Worm (Caenorhabditis elegans): ENCODE measurements around the gene Y39A1A.22.

Gene Y39A1A.22

DNA sequence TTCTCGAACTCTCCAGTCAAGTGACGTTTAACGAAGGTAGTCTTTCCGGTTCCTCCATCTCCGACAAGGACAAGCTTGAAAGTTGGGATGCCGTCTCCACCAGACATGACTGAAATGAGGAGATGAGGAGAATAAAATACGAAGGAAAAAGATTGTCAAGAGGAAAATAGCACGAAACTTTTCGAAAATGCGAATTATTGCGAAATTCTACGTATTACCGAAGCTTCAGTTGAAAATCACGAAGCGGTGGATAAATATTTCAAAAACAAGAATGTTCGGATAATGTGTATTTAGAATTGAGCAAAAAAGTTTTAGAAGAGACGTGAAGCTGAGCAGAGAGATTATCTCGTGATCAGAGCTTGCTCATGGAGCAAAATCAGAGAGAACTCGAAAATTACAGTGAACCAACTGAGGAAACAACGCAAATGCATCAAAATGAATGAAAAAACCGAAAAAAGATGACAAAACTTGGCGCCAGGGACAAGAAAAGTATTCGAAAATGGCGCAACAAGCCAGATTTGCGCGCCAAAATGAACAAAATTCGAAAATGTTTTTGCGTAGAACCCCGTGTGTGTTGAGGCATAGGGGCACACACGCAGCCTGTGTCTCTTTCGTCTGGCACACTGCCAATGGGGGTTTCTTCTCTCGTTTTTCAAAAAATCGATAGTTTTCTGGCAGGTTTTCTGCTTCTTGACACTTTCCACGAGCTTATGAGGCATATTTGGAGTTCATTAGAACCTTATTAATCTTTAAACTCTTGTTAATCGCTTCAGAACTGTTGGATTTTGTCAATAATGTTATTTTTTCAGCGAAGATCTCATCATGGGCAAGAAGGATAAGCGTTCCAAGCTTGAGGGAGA lies 41.0 kb upstream of the Y39A1A.22 start, which contains the start of the genes ran-1 and dkc-1 (continued):
- no peak for TF ChIP-seq Y53F4B.3 (GFP tag; IDR thresholded peaks at IDR 0.05)
- no peak for TF ChIP-seq ceh-40 (GFP tag; IDR thresholded peaks at IDR 0.05)

DNA sequence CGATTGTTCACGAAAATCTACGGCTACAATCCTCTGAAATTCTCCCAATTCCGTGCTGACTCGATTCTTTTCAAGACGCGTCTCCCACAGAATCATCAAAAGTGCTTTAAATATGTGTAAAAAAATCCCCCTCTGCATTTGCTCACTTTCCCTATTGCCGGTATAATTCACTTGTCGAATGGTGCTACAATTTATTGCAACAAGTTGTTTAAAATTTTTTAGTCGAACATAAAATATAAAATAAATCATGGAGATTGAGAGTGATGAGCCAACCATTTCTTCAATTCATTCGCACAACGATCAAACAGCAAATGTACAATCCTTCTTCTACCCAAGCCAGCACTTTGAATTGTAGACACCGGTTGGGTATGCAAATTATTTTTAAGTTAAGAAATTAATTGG lies 39.6 kb upstream of the Y39A1A.22 start:
- no peak for TF ChIP-seq pha-4 (tag; optimal IDR thresholded peaks at IDR 0.05)
- peak; percentile 27 for TF ChIP-seq atf-7 (tag; optimal IDR thresholded peaks at IDR 0.05)
- no peak for TF ChIP-seq nhr-120 (GFP tag; IDR thresholded peaks at IDR 0.05)
- TF ChIP-seq F23B12.7 (tag; optimal IDR thresholded peaks at IDR 0.05; ENCODE audit: insufficient read depth): peak; percentile 32
- peak; percentile 81 for TF ChIP-seq hsf-1 (GFP tag; IDR thresholded peaks at IDR 0.05)
- no peak for TF ChIP-seq sdz-38 (tag; optimal IDR thresholded peaks at IDR 0.05)
- TF ChIP-seq bed-1 (GFP tag; IDR thresholded peaks at IDR 0.05): no peak
- peak; percentile 18 for TF ChIP-seq mes-4 (tag; optimal IDR thresholded peaks at IDR 0.05)
- TF ChIP-seq F49E8.2 (tag; optimal IDR thresholded peaks at IDR 0.05; ENCODE audit: insufficient read depth): peak; percentile 93
- 0 out of 2 replicates have a peak, but pooled peaks have one; percentile 11 for TF ChIP-seq F37B4.10 (GFP tag; IDR thresholded peaks at IDR 0.05)
- peak; percentile 61 for TF ChIP-seq chd-7 (tag; optimal IDR thresholded peaks at IDR 0.05)
- peak; percentile 77 for TF ChIP-seq D2030.7 (GFP tag; IDR thresholded peaks at IDR 0.05)
- peak; percentile 91 for TF ChIP-seq snpc-3.4 (tag; optimal IDR thresholded peaks at IDR 0.05)
- peak; percentile 91 for TF ChIP-seq T26A5.8 (tag; optimal IDR thresholded peaks at IDR 0.05)
- TF ChIP-seq hrde-1 (tag; optimal IDR thresholded peaks at IDR 0.05; ENCODE audit: borderline replicate concordance): peak; percentile 98
- no peak for TF ChIP-seq ceh-79 (tag; optimal IDR thresholded peaks at IDR 0.05)
- TF ChIP-seq ztf-6 (GFP tag; IDR thresholded peaks at IDR 0.05): no peak
- no peak for TF ChIP-seq aptf-2 (GFP tag; conservative IDR thresholded peaks at IDR 0.05)
- no peak for TF ChIP-seq B0035.1 (tag; optimal IDR thresholded peaks at IDR 0.05)
- peak; percentile 51; the same call in 1 of the 2 replicates for TF ChIP-seq B0019.2 (GFP tag; conservative IDR thresholded peaks at IDR 0.05)
- TF ChIP-seq tbp1 (GFP tag; optimal IDR thresholded peaks at IDR 0.05): peak; percentile 52
- no peak for TF ChIP-seq lsy-27 (tag; optimal IDR thresholded peaks at IDR 0.05; ENCODE audit: borderline replicate concordance, insufficient read depth)
- no peak for TF ChIP-seq mel-28 (tag; optimal IDR thresholded peaks at IDR 0.05; ENCODE audit: borderline replicate concordance)
- peak; percentile 18 for TF ChIP-seq dpff-1 (tag; optimal IDR thresholded peaks at IDR 0.05)
- no peak for TF ChIP-seq ztf-26 (tag; optimal IDR thresholded peaks at IDR 0.05)
- no peak for TF ChIP-seq Y67H2A.10 (GFP tag; conservative IDR thresholded peaks at IDR 0.05)
- TF ChIP-seq unc-130 (GFP tag; optimal IDR thresholded peaks at IDR 0.05): peak; percentile 85
- TF ChIP-seq ztf-28 (GFP tag; IDR thresholded peaks at IDR 0.05): no peak
- no peak for TF ChIP-seq snpc-4 (GFP tag; optimal IDR thresholded peaks at IDR 0.05)
- peak in 1 of 4 experiments; percentile 56 for TF ChIP-seq snpc-4 (tag; optimal IDR thresholded peaks at IDR 0.05)
- no peak for TF ChIP-seq ZK185.1 (tag; optimal IDR thresholded peaks at IDR 0.05; ENCODE audit: poor library complexity, severe bottlenecking)
- TF ChIP-seq snpc-1.1 (tag; optimal IDR thresholded peaks at IDR 0.05; ENCODE audit: insufficient read depth): peak; percentile 62
- peak; percentile 1 for TF ChIP-seq repo-1 (tag; optimal IDR thresholded peaks at IDR 0.05)
- TF ChIP-seq ccch-3 (GFP tag; optimal IDR thresholded peaks at IDR 0.05): no peak
- peak; percentile 61; the same call in 1 of the 2 replicates for TF ChIP-seq madf-8 (GFP tag; conservative IDR thresholded peaks at IDR 0.05)
- TF ChIP-seq ceh-58 (GFP tag; IDR thresholded peaks at IDR 0.05): peak; percentile 71; the same call in 1 of the 2 replicates
- TF ChIP-seq T07F8.4 (tag; optimal IDR thresholded peaks at IDR 0.05): peak; percentile 44
- no peak; the same call in 1 of the 2 replicates for TF ChIP-seq egl-44 (GFP tag; IDR thresholded peaks at IDR 0.05)
- no peak for TF ChIP-seq F55B11.4 (tag; optimal IDR thresholded peaks at IDR 0.05; ENCODE audit: borderline replicate concordance, insufficient read depth)
- TF ChIP-seq let-607 (tag; optimal IDR thresholded peaks at IDR 0.05): no peak
- TF ChIP-seq rec-8 (tag; optimal IDR thresholded peaks at IDR 0.05): peak; percentile 64 to 77
